Fruit fly (Drosophila melanogaster) whole organism, embryonic: ENCODE measurements around the gene phtm.

Experiments
- CG16779 ChIP-seq: fragments of 200-800 bp; sonication (Bioruptor generic); IDR thresholded peaks from 2 replicates; pipeline ENCODE4 v1.3.6; 2022; ENCODE audit warnings: missing biosample characterization, missing genetic modification characterization
- CG30020 ChIP-seq: fragments of 200-800 bp; optimal IDR thresholded peaks from 2 replicates; lab custom pipeline; 2019; ENCODE audit warnings: missing biosample characterization, mild to moderate bottlenecking, missing genetic modification characterization, moderate library complexity
- CHES-1-like ChIP-seq: fragments of 200-800 bp; sonication (Bioruptor generic); optimal IDR thresholded peaks from 2 replicates; lab custom pipeline; 2016; ENCODE audit warnings: missing biosample characterization, missing genetic modification characterization
- CrebB ChIP-seq: fragments of 200-800 bp; sonication (Bioruptor generic); optimal IDR thresholded peaks from 3 replicates; lab custom pipeline; 2018; ENCODE audit warnings: missing biosample characterization, mild to moderate bottlenecking, missing genetic modification characterization
- Ptx1 ChIP-seq: fragments of 200-800 bp; sonication (Bioruptor generic); IDR thresholded peaks from 2 replicates; pipeline ENCODE4 v1.3.6; 2022; ENCODE audit warnings: missing biosample characterization, missing genetic modification characterization
- Stat92E ChIP-seq, 3 experiments: fragments of >200 bp in 2 of 3; fragments of 200-800 bp in 1 of 3; sonication (Bioruptor generic) in 1 of 3; optimal IDR thresholded peaks; 2 replicates each; lab custom pipeline; 2017 to 2019; ENCODE audit warnings: missing biosample characterization in 3 of 3, missing genetic modification characterization in 3 of 3, mild to moderate bottlenecking in 1 of 3, moderate library complexity in 1 of 3
- crp ChIP-seq, 2 experiments: fragments of 200-800 bp; sonication (Bioruptor generic); optimal IDR thresholded peaks; 2 replicates in 1 of 2; 3 replicates in 1 of 2; lab custom pipeline; 2017; ENCODE audit warnings: missing biosample characterization in 2 of 2, missing genetic modification characterization in 2 of 2, mild to moderate bottlenecking in 1 of 2, moderate library complexity in 1 of 2
- da ChIP-seq: fragments of 200-800 bp; sonication (Bioruptor generic); optimal IDR thresholded peaks from 2 replicates; lab custom pipeline; 2016; ENCODE audit warnings: missing biosample characterization, missing genetic modification characterization
- ham ChIP-seq: fragments of 200-800 bp; sonication (Bioruptor generic); IDR thresholded peaks from 2 replicates; pipeline ENCODE4 v1.3.6; 2022; ENCODE audit warnings: missing biosample characterization, missing genetic modification characterization
- psq ChIP-seq: fragments of 200-800 bp; sonication (Bioruptor generic); optimal IDR thresholded peaks from 2 replicates; lab custom pipeline; 2017; ENCODE audit warnings: missing biosample characterization, missing genetic modification characterization
- vvl ChIP-seq: fragments of 200-800 bp; sonication (Bioruptor generic); IDR thresholded peaks from 2 replicates; pipeline ENCODE4 v1.3.6; 2022; ENCODE audit warnings: missing biosample characterization, missing genetic modification characterization

- TF ChIP-seq da (GFP tag; lab: Kevin White, UChicago) (no peak), CHES-1-like (no peak), psq (GFP tag; lab: Kevin White, UChicago) (no peak), CG16779 (GFP tag; lab: Robert Waterston, UW) (no peak), Stat92E (GFP tag; optimal IDR thresholded peaks at IDR 0.05; lab: Kevin White, UChicago) (no peak), CG30020 (tag; lab: Kevin White, UChicago) (no peak), crp (GFP tag; optimal IDR thresholded peaks at IDR 0.05; lab: Kevin White, UChicago) (no peak), ham (GFP tag; lab: Robert Waterston, UW) (no peak), CrebB (tag; lab: Kevin White, UChicago) (no peak), vvl (no peak), Ptx1 (GFP tag; lab: Robert Waterston, UW) (no peak)
Measured at dm6 chrX:18636275-18636947, 49.2 kb upstream of the phtm start.
